Fruit fly (Drosophila melanogaster) whole organism, prepupa: Measurements from ENCODE around the gene CG32857.
A peak's percentile ranks its signal among the peaks of the same experiment; 100 is the strongest.

ENCODE experiments used
- CG10631 ChIP-seq: fragments of 200-800 bp; sonication (Bioruptor generic); optimal IDR thresholded peaks from 2 replicates; lab custom pipeline; 2016; ENCODE audit warnings: missing biosample characterization, missing genetic modification characterization
- CG10669 ChIP-seq: fragments of 200-800 bp; sonication (Bioruptor generic); optimal IDR thresholded peaks from 3 replicates; lab custom pipeline; 2018; ENCODE audit warnings: missing biosample characterization, mild to moderate bottlenecking, missing genetic modification characterization, moderate library complexity
- CG1621 ChIP-seq: fragments of 200-800 bp; sonication (Bioruptor generic); optimal IDR thresholded peaks from 3 replicates; lab custom pipeline; 2018; ENCODE audit warnings: missing biosample characterization, mild to moderate bottlenecking, missing genetic modification characterization
- CG3032 ChIP-seq: fragments of 200-800 bp; optimal IDR thresholded peaks from 2 replicates; lab custom pipeline; 2019; ENCODE audit warnings: missing biosample characterization, mild to moderate bottlenecking, missing genetic modification characterization, moderate library complexity
- CG31627 ChIP-seq: fragments of 200-800 bp; sonication (Bioruptor generic); optimal IDR thresholded peaks from 3 replicates; lab custom pipeline; 2016; ENCODE audit warnings: missing biosample characterization, missing genetic modification characterization
- CG32006 ChIP-seq: fragments of 200-800 bp; sonication (Bioruptor generic); optimal IDR thresholded peaks from 3 replicates; lab custom pipeline; 2017; ENCODE audit warnings: missing biosample characterization, mild to moderate bottlenecking, missing genetic modification characterization
- CG3919 ChIP-seq: fragments of 200-800 bp; sonication (Bioruptor generic); optimal IDR thresholded peaks from 3 replicates; lab custom pipeline; 2016; ENCODE audit warnings: missing biosample characterization, missing genetic modification characterization
- CG6163 ChIP-seq: fragments of 200-800 bp; sonication (Bioruptor generic); IDR thresholded peaks from 3 replicates; pipeline ENCODE4 v1.3.6; 2022; ENCODE audit warnings: missing biosample characterization, missing genetic modification characterization
- CG6276 ChIP-seq: fragments of 200-800 bp; sonication (Bioruptor generic); optimal IDR thresholded peaks from 2 replicates; lab custom pipeline; 2017; ENCODE audit warnings: missing biosample characterization, mild to moderate bottlenecking, missing genetic modification characterization
- CG6792 ChIP-seq: fragments of 200-800 bp; sonication (Bioruptor generic); optimal IDR thresholded peaks from 3 replicates; lab custom pipeline; 2016; ENCODE audit warnings: missing biosample characterization, missing genetic modification characterization
- CG6808 ChIP-seq: fragments of 200-800 bp; sonication (Bioruptor generic); optimal IDR thresholded peaks from 3 replicates; lab custom pipeline; 2017; ENCODE audit warnings: missing biosample characterization, missing genetic modification characterization, mild to moderate bottlenecking, moderate library complexity, missing genetic modification reagents
- CG7368 ChIP-seq: fragments of 200-800 bp; sonication (Bioruptor generic); optimal IDR thresholded peaks from 3 replicates; lab custom pipeline; 2016; ENCODE audit warnings: missing biosample characterization, missing genetic modification characterization
- CG8119 ChIP-seq: fragments of 200-800 bp; sonication (Bioruptor generic); IDR thresholded peaks from 3 replicates; pipeline ENCODE4 v1.3.6; 2022; ENCODE audit warnings: missing biosample characterization, missing genetic modification characterization
- CG8319 ChIP-seq: fragments of 200-800 bp; sonication (Bioruptor generic); optimal IDR thresholded peaks from 3 replicates; lab custom pipeline; 2016; ENCODE audit warnings: missing biosample characterization, missing genetic modification characterization
- CG8632 ChIP-seq: fragments of 200-800 bp; sonication (Bioruptor generic); optimal IDR thresholded peaks from 3 replicates; lab custom pipeline; 2016; ENCODE audit warnings: missing biosample characterization, missing genetic modification characterization
- CG9139 ChIP-seq: fragments of 200-800 bp; sonication (Bioruptor generic); optimal IDR thresholded peaks from 3 replicates; lab custom pipeline; 2017; ENCODE audit warnings: missing biosample characterization, mild to moderate bottlenecking, missing genetic modification characterization
- Eip75B ChIP-seq: fragments of 200-800 bp; sonication (Bioruptor generic); optimal IDR thresholded peaks from 3 replicates; lab custom pipeline; 2016; ENCODE audit warnings: missing biosample characterization, missing genetic modification characterization
- Eip78C ChIP-seq: fragments of 200-800 bp; sonication (Bioruptor generic); peaks from one replicate; lab custom pipeline; 2016; ENCODE audit warnings: missing biosample characterization, missing genetic modification characterization
- Eip93F ChIP-seq: fragments of 200-800 bp; sonication (Bioruptor generic); optimal IDR thresholded peaks from 2 replicates; lab custom pipeline; 2016; ENCODE audit warnings: missing biosample characterization, mild to moderate bottlenecking, missing genetic modification characterization
- Ets21C ChIP-seq: fragments of 200-800 bp; sonication (Bioruptor generic); optimal IDR thresholded peaks from 3 replicates; lab custom pipeline; 2016; ENCODE audit warnings: missing biosample characterization, missing genetic modification characterization
- Ets96B ChIP-seq: fragments of 200-800 bp; optimal IDR thresholded peaks from 2 replicates; lab custom pipeline; 2019; ENCODE audit warnings: missing biosample characterization, mild to moderate bottlenecking, missing genetic modification characterization, moderate library complexity
- Gug ChIP-seq: fragments of 200-800 bp; sonication (Bioruptor generic); IDR thresholded peaks from 2 replicates; pipeline ENCODE4 v1.3.6; 2022; ENCODE audit warnings: missing biosample characterization, missing genetic modification characterization
- Hr38 ChIP-seq: sonication (Bioruptor generic); optimal IDR thresholded peaks from 2 replicates; lab custom pipeline; 2016; ENCODE audit warnings: missing biosample characterization, missing genetic modification characterization
- Hr39 ChIP-seq: fragments of 200-800 bp; sonication (Bioruptor generic); optimal IDR thresholded peaks from 2 replicates; lab custom pipeline; 2016; ENCODE audit warnings: missing biosample characterization, missing genetic modification characterization
- Lpt ChIP-seq: fragments of 200-800 bp; sonication (Bioruptor generic); optimal IDR thresholded peaks from 3 replicates; lab custom pipeline; 2016; ENCODE audit warnings: missing biosample characterization, missing genetic modification characterization
- Met ChIP-seq: fragments of 200-800 bp; sonication (Bioruptor generic); optimal IDR thresholded peaks from 3 replicates; lab custom pipeline; 2016; ENCODE audit warnings: missing biosample characterization, missing genetic modification characterization
- OdsH ChIP-seq: fragments of 200-800 bp; sonication (Bioruptor generic); optimal IDR thresholded peaks from 3 replicates; lab custom pipeline; 2016; ENCODE audit warnings: missing biosample characterization, missing genetic modification characterization
- Smox ChIP-seq: fragments of 200-800 bp; sonication (Bioruptor generic); optimal IDR thresholded peaks from 3 replicates; lab custom pipeline; 2016; ENCODE audit warnings: missing biosample characterization, missing genetic modification characterization
- Sox14 ChIP-seq: fragments of 200-800 bp; sonication (Bioruptor generic); optimal IDR thresholded peaks from 3 replicates; lab custom pipeline; 2016; ENCODE audit warnings: missing biosample characterization, missing genetic modification characterization
- achi ChIP-seq: fragments of 200-800 bp; sonication (Bioruptor generic); optimal IDR thresholded peaks from 3 replicates; lab custom pipeline; 2016; ENCODE audit warnings: missing biosample characterization, missing genetic modification characterization
- acj6 ChIP-seq: fragments of 200-800 bp; sonication (Bioruptor generic); optimal IDR thresholded peaks from 3 replicates; lab custom pipeline; 2016; ENCODE audit warnings: missing biosample characterization, missing genetic modification characterization
- cyc ChIP-seq: fragments of 200-800 bp; sonication (Bioruptor generic); optimal IDR thresholded peaks from 3 replicates; lab custom pipeline; 2016; ENCODE audit warnings: missing biosample characterization, missing genetic modification characterization
- dac ChIP-seq: fragments of 200-800 bp; sonication (Bioruptor generic); optimal IDR thresholded peaks from 2 replicates; lab custom pipeline; 2017; ENCODE audit warnings: missing biosample characterization, mild to moderate bottlenecking, missing genetic modification characterization
- dsx ChIP-seq: fragments of 200-800 bp; optimal IDR thresholded peaks from 3 replicates; lab custom pipeline; 2019; ENCODE audit warnings: missing biosample characterization, mild to moderate bottlenecking, missing genetic modification characterization, moderate library complexity; ENCODE audit not compliant: poor library complexity, severe bottlenecking
- eg ChIP-seq: fragments of 200-800 bp; sonication (Bioruptor generic); IDR thresholded peaks from 3 replicates; pipeline ENCODE4 v1.3.6; 2022; ENCODE audit warnings: missing biosample characterization, missing genetic modification characterization
- fd85E ChIP-seq: fragments of 200-800 bp; sonication (Bioruptor generic); optimal IDR thresholded peaks from 3 replicates; lab custom pipeline; 2016; ENCODE audit warnings: missing biosample characterization, missing genetic modification characterization
- lz ChIP-seq: fragments of 200-800 bp; sonication (Bioruptor generic); optimal IDR thresholded peaks from 3 replicates; lab custom pipeline; 2016; ENCODE audit warnings: missing biosample characterization, missing genetic modification characterization
- pdm3 ChIP-seq: fragments of 200-800 bp; sonication (Bioruptor generic); optimal IDR thresholded peaks from 3 replicates; lab custom pipeline; 2016; ENCODE audit warnings: missing biosample characterization, missing genetic modification characterization
- salr ChIP-seq, 2 experiments: fragments of 200-800 bp; sonication (Bioruptor generic); optimal IDR thresholded peaks; 3 replicates each; lab custom pipeline; 2016 to 2018; ENCODE audit warnings: missing biosample characterization in 2 of 2, missing genetic modification characterization in 2 of 2, mild to moderate bottlenecking in 1 of 2
- spab ChIP-seq: fragments of 200-800 bp; sonication (Bioruptor generic); optimal IDR thresholded peaks from 2 replicates; lab custom pipeline; 2017; ENCODE audit warnings: missing biosample characterization, mild to moderate bottlenecking, missing genetic modification characterization, missing genetic modification reagents
- ss ChIP-seq, 2 experiments: fragments of 200-800 bp; sonication (Bioruptor generic); optimal IDR thresholded peaks; 2 replicates in 1 of 2; 3 replicates in 1 of 2; lab custom pipeline; 2017 to 2018; ENCODE audit warnings: mild to moderate bottlenecking in 2 of 2, missing biosample characterization in 2 of 2, missing genetic modification characterization in 2 of 2, moderate library complexity in 1 of 2
- topi ChIP-seq: fragments of 200-800 bp; sonication (Bioruptor generic); optimal IDR thresholded peaks from 3 replicates; lab custom pipeline; 2016; ENCODE audit warnings: missing biosample characterization, missing genetic modification characterization
- vri ChIP-seq: fragments of 200-800 bp; sonication (Bioruptor generic); optimal IDR thresholded peaks from 3 replicates; lab custom pipeline; 2016; ENCODE audit warnings: missing biosample characterization, mild to moderate bottlenecking, missing genetic modification characterization

Gene CG32857

dm6 chrX:21591990-21592389 lies 25.4 kb downstream of the CG32857 start (continued):
- no peak for TF ChIP-seq Eip93F
- peak; percentile 65 for TF ChIP-seq spab
- peak; percentile 41 to 46 for TF ChIP-seq salr (GFP tag; optimal IDR thresholded peaks at IDR 0.05; lab: Kevin White, UChicago)
- peak; percentile 63 for TF ChIP-seq CG10669
- TF ChIP-seq Hr39 (GFP tag; lab: Kevin White, UChicago) = peak; percentile 36
- TF ChIP-seq Gug (GFP tag; lab: Robert Waterston, UW) = 0 out of 2 replicates have a peak, but pooled peaks have one; percentile 27
- peak; percentile 24 for TF ChIP-seq dac (GFP tag; lab: Kevin White, UChicago)
- TF ChIP-seq Eip75B = peak; percentile 46
- peak; percentile 85 for TF ChIP-seq Eip78C
- TF ChIP-seq CG6808 (GFP tag; lab: Kevin White, UChicago) = peak; percentile 77
- peak; percentile 44; the same call in 2 of the 3 replicates for TF ChIP-seq eg (GFP tag; lab: Robert Waterston, UW)
- TF ChIP-seq Lpt (GFP tag; lab: Kevin White, UChicago) = no peak
- peak; percentile 68 for TF ChIP-seq CG7368 (GFP tag; lab: Kevin White, UChicago)
- TF ChIP-seq CG10631 (GFP tag; lab: Kevin White, UChicago) = peak; percentile 44
- peak; percentile 30 for TF ChIP-seq achi (GFP tag; lab: Kevin White, UChicago)
- no peak for TF ChIP-seq vri (GFP tag; lab: Kevin White, UChicago)
- peak; percentile 57 for TF ChIP-seq CG6792 (GFP tag; lab: Kevin White, UChicago)
- peak; percentile 46 for TF ChIP-seq dsx (GFP tag; lab: Kevin White, UChicago)
- peak; percentile 63 for TF ChIP-seq CG6163 (GFP tag; lab: Robert Waterston, UW)
- no peak for TF ChIP-seq Ets21C
- TF ChIP-seq CG31627 (GFP tag; lab: Kevin White, UChicago) = peak; percentile 12
- TF ChIP-seq CG8632 = peak; percentile 1
- TF ChIP-seq Sox14 (GFP tag; lab: Kevin White, UChicago) = peak; percentile 32
- peak; percentile 70 for TF ChIP-seq CG3032 (tag; lab: Kevin White, UChicago)
- TF ChIP-seq, all 60 proteins: peak for 48

DNA sequence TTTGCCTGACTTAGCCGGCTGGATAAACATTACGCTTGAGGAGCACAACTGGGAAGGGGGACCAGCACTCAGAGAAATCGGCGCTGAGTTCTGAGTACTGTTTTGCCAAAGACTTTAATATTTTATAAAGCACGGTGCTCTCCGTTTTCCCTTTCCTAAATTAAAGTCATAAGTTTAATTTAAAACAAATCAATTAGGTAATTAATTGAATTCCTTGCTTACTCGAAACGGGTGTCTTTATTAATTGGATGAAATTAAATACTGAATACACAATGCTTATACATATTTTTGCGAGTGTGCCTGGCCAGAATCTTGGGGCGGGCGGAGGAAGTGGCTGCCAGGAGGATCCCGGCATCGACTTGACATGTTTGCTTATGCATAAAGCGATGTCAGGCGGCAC lies 27.5 kb downstream of the CG32857 start:
- TF ChIP-seq CG3919 (GFP tag; lab: Kevin White, UChicago) (peak; percentile 21), CG31627 (GFP tag; lab: Kevin White, UChicago) (peak; percentile 33), CG8319 (GFP tag; lab: Kevin White, UChicago) (no peak), CG7368 (GFP tag; lab: Kevin White, UChicago) (peak; percentile 3), CG8119 (no peak), Eip78C (peak; percentile 68), CG6276 (GFP tag; lab: Kevin White, UChicago) (no peak), CG9139 (GFP tag; lab: Kevin White, UChicago) (no peak), CG32006 (GFP tag; lab: Kevin White, UChicago) (no peak), CG3032 (tag; lab: Kevin White, UChicago) (peak; percentile 49), Ets96B (tag; lab: Kevin White, UChicago) (peak; percentile 52), Eip93F (no peak), Smox (GFP tag; lab: Kevin White, UChicago) (no peak), Eip75B (peak; percentile 41), ss (GFP tag; optimal IDR thresholded peaks at IDR 0.05; lab: Kevin White, UChicago) (peak in 1 of 2 experiments; percentile 36), eg (GFP tag; lab: Robert Waterston, UW) (no peak), topi (peak; percentile 49), OdsH (GFP tag; lab: Kevin White, UChicago) (peak; percentile 11), CG1621 (tag; lab: Kevin White, UChicago) (no peak), lz (GFP tag; lab: Kevin White, UChicago) (no peak), pdm3 (peak; percentile 5), CG10669 (peak; percentile 38), acj6 (peak; percentile 25), CG10631 (GFP tag; lab: Kevin White, UChicago) (peak; percentile 19), dac (GFP tag; lab: Kevin White, UChicago) (no peak), fd85E (no peak), cyc (peak; percentile 52), CG6808 (GFP tag; lab: Kevin White, UChicago) (peak; percentile 30), Met (peak; percentile 61), spab (peak; percentile 22), Hr38 (no peak), CG6792 (GFP tag; lab: Kevin White, UChicago) (no peak)
